Fruit fly (Drosophila melanogaster): Measurements from ENCODE around the gene CG6441.

Gene CG6441

DNA sequence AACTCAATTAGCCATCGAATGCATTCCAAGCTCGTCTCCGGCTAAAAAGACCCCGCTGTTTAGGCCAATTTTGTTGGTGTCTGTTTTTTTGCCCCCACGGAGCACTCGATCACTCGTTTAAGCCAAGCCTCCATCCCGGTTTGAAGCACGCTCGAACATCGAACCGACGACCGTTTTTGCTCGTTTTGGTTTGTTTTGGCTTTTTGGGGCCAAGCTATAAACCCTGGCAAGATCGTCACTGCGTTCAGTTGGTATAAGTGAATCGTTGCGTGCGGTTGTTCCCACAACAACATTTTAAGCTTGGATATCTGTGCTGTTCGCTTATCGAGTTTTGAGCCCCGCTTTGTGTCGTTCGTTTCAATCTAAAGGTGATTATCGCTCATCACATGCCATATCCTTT lies 8.2 kb upstream of the CG6441 start, which contains the start of gene CG6055 (continued):
- TF ChIP-seq CG7368 (GFP tag; optimal IDR thresholded peaks at IDR 0.05) (no peak), CG6854 (GFP tag; optimal IDR thresholded peaks at IDR 0.05) (no peak), CG11902 (GFP tag; optimal IDR thresholded peaks at IDR 0.05) (no peak), CG10669 (GFP tag; optimal IDR thresholded peaks at IDR 0.05) (no peak), CG8119 (GFP tag; IDR thresholded peaks at IDR 0.05) (peak; percentile 61; the same call in 2 of the 3 replicates), CG9139 (GFP tag; optimal IDR thresholded peaks at IDR 0.05) (peak; percentile 65), CG6163 (GFP tag; IDR thresholded peaks at IDR 0.05) (peak; percentile 54; the same call in 1 of the 3 replicates), CG4318 (GFP tag; optimal IDR thresholded peaks at IDR 0.05) (no peak), CG6276 (GFP tag; optimal IDR thresholded peaks at IDR 0.05) (peak; percentile 38), Blimp-1 (GFP tag; optimal IDR thresholded peaks at IDR 0.05) (no peak), achi (GFP tag; optimal IDR thresholded peaks at IDR 0.05) (peak; percentile 7), Eip93F (GFP tag; optimal IDR thresholded peaks at IDR 0.05) (no peak), Sox14 (GFP tag; optimal IDR thresholded peaks at IDR 0.05) (no peak), CG6792 (GFP tag; optimal IDR thresholded peaks at IDR 0.05) (no peak), pdm3 (GFP tag; optimal IDR thresholded peaks at IDR 0.05) (peak; percentile 4), CG8319 (GFP tag; optimal IDR thresholded peaks at IDR 0.05) (no peak)

DNA sequence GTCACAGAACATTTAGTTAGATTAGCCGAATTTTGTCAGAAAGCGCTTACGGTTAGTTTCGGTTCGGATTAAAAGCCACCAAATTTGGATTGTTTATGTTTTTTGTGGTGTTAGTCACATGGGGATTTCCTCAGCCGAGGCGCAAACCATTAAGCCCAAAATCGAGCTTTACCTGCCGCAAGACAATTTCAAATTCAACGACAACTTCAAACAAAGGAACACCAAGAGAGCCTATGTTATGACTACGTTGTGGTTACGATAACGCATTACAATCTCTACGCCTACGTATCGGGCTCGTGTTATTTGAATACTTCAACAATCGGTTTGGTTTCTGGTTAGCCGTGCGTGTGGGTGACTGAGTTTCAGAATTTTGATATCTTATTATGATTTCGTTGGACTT lies 1.3 kb upstream of the CG6441 start:
- TF ChIP-seq Sox14 (GFP tag; optimal IDR thresholded peaks at IDR 0.05) (no peak), CG7368 (GFP tag; optimal IDR thresholded peaks at IDR 0.05) (no peak), Smox (GFP tag; optimal IDR thresholded peaks at IDR 0.05) (no peak), CG11294 (GFP tag; IDR thresholded peaks at IDR 0.05) (no peak), Gug (GFP tag; IDR thresholded peaks at IDR 0.05) (no peak), CG6792 (GFP tag; optimal IDR thresholded peaks at IDR 0.05) (no peak), CG3032 (tag; optimal IDR thresholded peaks at IDR 0.05) (no peak), salr (GFP tag; optimal IDR thresholded peaks at IDR 0.05) (no peak), Hr4 (GFP tag; optimal IDR thresholded peaks at IDR 0.05) (no peak)

DNA sequence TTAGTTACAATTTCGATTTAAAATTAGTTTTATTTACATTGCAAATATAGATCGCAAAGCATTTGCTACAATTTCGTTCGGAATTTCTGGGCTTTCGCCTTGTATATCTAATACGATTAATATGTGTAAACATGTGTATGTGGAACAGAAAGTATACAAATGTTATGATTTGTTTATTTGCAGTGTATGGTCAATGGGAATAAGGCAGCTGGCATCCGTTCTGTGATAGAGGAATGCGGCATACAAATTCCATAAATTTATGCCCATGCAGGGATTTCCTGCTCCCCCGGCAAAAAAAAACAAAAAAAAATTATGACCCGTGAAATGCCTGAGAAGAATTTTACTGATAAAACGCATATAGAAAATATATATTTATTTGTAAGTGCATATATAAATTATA lies 11.7 kb downstream of the CG6441 start:
- peak; percentile 38 for TF ChIP-seq Sox102F (GFP tag; optimal IDR thresholded peaks at IDR 0.05)
- TF ChIP-seq esn (GFP tag; optimal IDR thresholded peaks at IDR 0.05), result peak; percentile 28
- TF ChIP-seq achi (GFP tag; optimal IDR thresholded peaks at IDR 0.05), result no peak

DNA sequence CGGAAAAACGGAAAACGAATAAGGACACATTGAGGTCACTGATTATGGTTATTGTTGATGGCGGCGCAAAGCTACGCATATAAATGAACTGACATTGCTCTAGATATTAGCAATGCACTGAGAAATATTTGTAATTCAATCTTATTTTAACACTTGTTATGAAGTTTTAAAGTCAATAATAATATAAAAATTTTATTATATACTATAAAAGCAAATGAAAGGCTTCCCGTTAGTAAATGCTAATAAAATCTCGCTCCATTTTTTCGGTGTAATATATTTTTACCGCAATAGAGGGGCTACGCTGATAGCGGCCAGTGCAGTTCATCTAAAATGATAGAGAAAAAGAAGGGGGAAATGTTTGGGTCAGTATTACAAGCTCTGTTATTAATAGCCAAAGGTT lies 17.4 kb downstream of the CG6441 start:
- TF ChIP-seq CG34406 (GFP tag; optimal IDR thresholded peaks at IDR 0.05) (no peak), CG6276 (GFP tag; optimal IDR thresholded peaks at IDR 0.05) (peak; percentile 11), CG11902 (GFP tag; optimal IDR thresholded peaks at IDR 0.05) (no peak), Gug (GFP tag; IDR thresholded peaks at IDR 0.05) (no peak), OdsH (GFP tag; optimal IDR thresholded peaks at IDR 0.05) (peak; percentile 39), pdm3 (GFP tag; optimal IDR thresholded peaks at IDR 0.05) (no peak), esn (GFP tag; optimal IDR thresholded peaks at IDR 0.05) (no peak), Lpt (GFP tag; optimal IDR thresholded peaks at IDR 0.05) (peak; percentile 26), CG8632 (GFP tag; optimal IDR thresholded peaks at IDR 0.05) (no peak), Blimp-1 (GFP tag; optimal IDR thresholded peaks at IDR 0.05) (no peak), ss (GFP tag; optimal IDR thresholded peaks at IDR 0.05) (no peak), CG1621 (tag; optimal IDR thresholded peaks at IDR 0.05) (no peak), CG32006 (GFP tag; optimal IDR thresholded peaks at IDR 0.05) (peak; percentile 65), acj6 (GFP tag; optimal IDR thresholded peaks at IDR 0.05) (peak; percentile 17), salr (GFP tag; optimal IDR thresholded peaks at IDR 0.05) (no peak), CG3919 (GFP tag; optimal IDR thresholded peaks at IDR 0.05) (peak; percentile 10), cyc (GFP tag; optimal IDR thresholded peaks at IDR 0.05) (no peak), Ets21C (GFP tag; optimal IDR thresholded peaks at IDR 0.05) (no peak), Eip75B (GFP tag; optimal IDR thresholded peaks at IDR 0.05) (no peak), CG6854 (GFP tag; optimal IDR thresholded peaks at IDR 0.05) (no peak), Smox (GFP tag; optimal IDR thresholded peaks at IDR 0.05) (no peak), CG9139 (GFP tag; optimal IDR thresholded peaks at IDR 0.05) (no peak), CG3032 (tag; optimal IDR thresholded peaks at IDR 0.05) (peak; percentile 19), CG11294 (GFP tag; IDR thresholded peaks at IDR 0.05) (peak; percentile 55), topi (GFP tag; optimal IDR thresholded peaks at IDR 0.05) (no peak), achi (GFP tag; optimal IDR thresholded peaks at IDR 0.05) (no peak), Eip93F (GFP tag; optimal IDR thresholded peaks at IDR 0.05) (no peak), CG8319 (GFP tag; optimal IDR thresholded peaks at IDR 0.05) (no peak), Ets96B (tag; optimal IDR thresholded peaks at IDR 0.05) (peak; percentile 31), lz (GFP tag; optimal IDR thresholded peaks at IDR 0.05) (no peak), CG31627 (GFP tag; optimal IDR thresholded peaks at IDR 0.05) (no peak), Met (GFP tag; optimal IDR thresholded peaks at IDR 0.05) (no peak), dsx (GFP tag; optimal IDR thresholded peaks at IDR 0.05; ENCODE audit: poor library complexity, severe bottlenecking) (no peak), net (GFP tag; optimal IDR thresholded peaks at IDR 0.05) (no peak), CG10669 (GFP tag; optimal IDR thresholded peaks at IDR 0.05) (no peak), fkh (GFP tag; optimal IDR thresholded peaks at IDR 0.05) (no peak)
